Fruit fly (Drosophila melanogaster) whole organism, adult: ENCODE data around the gene Nup93-2.

Experiments
- CG11617 ChIP-seq: fragments of 200-800 bp; sonication (Bioruptor generic); optimal IDR thresholded peaks from 2 replicates; lab custom pipeline; 2017; ENCODE audit warnings: mild to moderate bottlenecking, missing biosample characterization, missing genetic modification reagents, missing genetic modification characterization
- CG12768 ChIP-seq: fragments of 200-800 bp; sonication (Bioruptor generic); optimal IDR thresholded peaks from 2 replicates; lab custom pipeline; 2017; ENCODE audit warnings: missing biosample characterization, missing genetic modification characterization, mild to moderate bottlenecking, moderate library complexity, missing genetic modification reagents
- CG14711 ChIP-seq: fragments of 200-800 bp; sonication (Bioruptor generic); optimal IDR thresholded peaks from 2 replicates; lab custom pipeline; 2018; ENCODE audit warnings: missing biosample characterization, mild to moderate bottlenecking, missing genetic modification characterization, moderate library complexity
- CG1620 ChIP-seq: fragments of 200-800 bp; sonication (Bioruptor generic); optimal IDR thresholded peaks from 2 replicates; lab custom pipeline; 2016; ENCODE audit warnings: missing biosample characterization, missing genetic modification characterization
- CG33017 ChIP-seq: fragments of 200-800 bp; sonication (Bioruptor generic); optimal IDR thresholded peaks from 2 replicates; lab custom pipeline; 2018; ENCODE audit warnings: missing biosample characterization, mild to moderate bottlenecking, missing genetic modification characterization, moderate library complexity
- CG5204 ChIP-seq: fragments of 200-800 bp; sonication (Bioruptor generic); optimal IDR thresholded peaks from 2 replicates; lab custom pipeline; 2016; ENCODE audit warnings: missing biosample characterization, missing genetic modification characterization
- CG7045 ChIP-seq: fragments of 200-800 bp; sonication (Bioruptor generic); optimal IDR thresholded peaks from 2 replicates; lab custom pipeline; 2017; ENCODE audit warnings: missing biosample characterization, mild to moderate bottlenecking, missing genetic modification characterization
- Hr96 ChIP-seq: fragments of 200-800 bp; sonication (Bioruptor generic); optimal IDR thresholded peaks from 2 replicates; lab custom pipeline; 2016; ENCODE audit warnings: missing biosample characterization, missing genetic modification characterization
- Mnt ChIP-seq: fragments of 200-800 bp; sonication (Bioruptor generic); optimal IDR thresholded peaks from 2 replicates; lab custom pipeline; 2016; ENCODE audit warnings: missing biosample characterization, mild to moderate bottlenecking, missing genetic modification characterization
- cic ChIP-seq: fragments of 200-800 bp; sonication (Bioruptor generic); optimal IDR thresholded peaks from 2 replicates; lab custom pipeline; 2017; ENCODE audit warnings: missing biosample characterization, mild to moderate bottlenecking, missing genetic modification characterization, moderate library complexity
- kay ChIP-seq: fragments of 200-800 bp; sonication (Bioruptor generic); peaks from one replicate; lab custom pipeline; 2016; ENCODE audit warnings: missing biosample characterization, missing genetic modification characterization, borderline replicate concordance
- ovo ChIP-seq: fragments of 200-800 bp; sonication (Bioruptor generic); optimal IDR thresholded peaks from 2 replicates; lab custom pipeline; 2016; ENCODE audit warnings: missing biosample characterization, missing genetic modification characterization
- pad ChIP-seq: fragments of 200-800 bp; sonication (Bioruptor generic); optimal IDR thresholded peaks from 3 replicates; lab custom pipeline; 2017; ENCODE audit warnings: missing biosample characterization, missing genetic modification characterization, mild to moderate bottlenecking, moderate library complexity, missing genetic modification reagents
- toe ChIP-seq: fragments of 200-800 bp; sonication (Bioruptor generic); optimal IDR thresholded peaks from 2 replicates; lab custom pipeline; 2016; ENCODE audit warnings: missing biosample characterization, missing genetic modification characterization

Nup93-2 gene

DNA sequence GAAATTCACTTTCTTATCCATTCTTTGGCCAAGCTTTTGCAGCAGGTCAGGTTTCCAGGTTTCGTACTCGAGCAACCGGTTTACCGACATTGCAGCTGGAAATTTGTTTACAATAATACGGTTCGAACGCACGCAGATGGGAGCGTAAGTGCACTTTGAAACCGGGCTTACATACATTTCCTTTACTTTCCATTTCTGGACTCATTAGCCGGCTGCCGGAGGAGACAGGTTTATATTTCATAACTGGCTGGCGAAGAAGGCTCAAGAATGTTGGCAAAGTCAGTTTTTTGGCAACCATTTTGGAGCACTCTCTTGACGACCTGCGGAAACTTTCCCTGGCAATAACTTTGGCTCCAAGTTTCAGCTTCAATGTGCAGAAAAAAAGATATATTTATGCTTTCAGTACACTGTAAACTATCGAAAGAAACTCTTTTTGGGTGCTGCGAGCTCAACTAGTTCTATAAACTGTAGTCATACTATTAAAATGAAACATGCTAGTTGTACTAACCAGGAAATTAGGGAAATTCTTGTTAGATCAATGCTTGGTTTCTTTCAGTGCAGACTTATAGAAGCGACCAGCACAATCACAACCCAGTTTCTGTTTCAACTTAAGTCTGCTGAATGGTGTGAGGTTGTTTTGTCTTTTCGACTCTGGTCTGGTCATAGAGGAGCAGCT is 51.1 kb downstream of the Nup93-2 start:
- TF ChIP-seq CG12768 (GFP tag; lab: Kevin White, UChicago) (no peak), CG7045 (GFP tag; lab: Kevin White, UChicago) (no peak), CG33017 (tag; lab: Kevin White, UChicago) (no peak), pad (GFP tag; lab: Kevin White, UChicago) (no peak), Hr96 (no peak), toe (GFP tag; lab: Kevin White, UChicago) (no peak), Mnt (GFP tag; lab: Kevin White, UChicago) (no peak), cic (GFP tag; lab: Kevin White, UChicago) (no peak), CG11617 (GFP tag; lab: Kevin White, UChicago) (no peak), CG5204 (GFP tag; lab: Kevin White, UChicago) (no peak), kay (GFP tag; lab: Kevin White, UChicago) (no peak), CG1620 (GFP tag; lab: Kevin White, UChicago) (no peak), CG14711 (tag; lab: Kevin White, UChicago) (no peak), ovo (GFP tag; lab: Kevin White, UChicago) (no peak)
